Worm (Caenorhabditis elegans): ENCODE measurements around the gene F11G11.5.

- TF ChIP-seq mab-9 (GFP tag; IDR thresholded peaks at IDR 0.05), result no peak
- TF ChIP-seq snpc-4 (tag; optimal IDR thresholded peaks at IDR 0.05), result no peak
- no peak for TF ChIP-seq ztf-4 (tag; optimal IDR thresholded peaks at IDR 0.05)
- TF ChIP-seq lsy-2 (tag; optimal IDR thresholded peaks at IDR 0.05), result peak; percentile 43 to 54
- TF ChIP-seq lin-14 (GFP tag; optimal IDR thresholded peaks at IDR 0.05), result peak; percentile 25
- peak; percentile 61 for TF ChIP-seq ama-1 (optimal IDR thresholded peaks at IDR 0.05)
- no peak for TF ChIP-seq sox-4 (tag; optimal IDR thresholded peaks at IDR 0.05)
- peak; percentile 63 for TF ChIP-seq nhr-85 (tag)
- TF ChIP-seq aly-2 (tag; optimal IDR thresholded peaks at IDR 0.05), result peak; percentile 24
- TF ChIP-seq C16A3.4 (tag; optimal IDR thresholded peaks at IDR 0.05), result no peak
Observed at ce11 chrII:4902035-4902434, 44.3 kb downstream of the F11G11.5 start, which contains the start of gene R05F9.9.
